Worm (Caenorhabditis elegans) whole organism, midembryonic: ENCODE results near the gene F15H10.5.

ENCODE experiments used
- T22C8.4 ChIP-seq: fragments of 200-800 bp; sonication (Bioruptor generic); IDR thresholded peaks from 2 replicates; pipeline ENCODE4 v1.3.6; 2022; ENCODE audit warnings: missing genetic modification characterization, missing compliant biosample characterization
- cog-1 ChIP-seq: sonication (generic microtip); optimal IDR thresholded peaks from 2 replicates; lab custom pipeline; 2016; ENCODE audit warnings: missing genetic modification characterization, missing compliant biosample characterization
- flt-1 ChIP-seq: fragments of 200-800 bp; sonication (Bioruptor generic); IDR thresholded peaks from 2 replicates; pipeline ENCODE4 v1.3.6; 2022; ENCODE audit warnings: missing genetic modification characterization, missing compliant biosample characterization
- klf-2 ChIP-seq: fragments of 200-800 bp; sonication (Bioruptor generic); conservative IDR thresholded peaks from 2 replicates; pipeline ENCODE4 v1.3.6; 2022; ENCODE audit warnings: missing genetic modification reagents, missing genetic modification characterization, missing compliant biosample characterization
- med-1 ChIP-seq: sonication (generic microtip); optimal IDR thresholded peaks from 2 replicates; lab custom pipeline; 2017; ENCODE audit warnings: missing genetic modification characterization, mild to moderate bottlenecking, missing compliant biosample characterization, antibody characterized with exemption, missing genetic modification reagents; ENCODE audit not compliant: insufficient read depth
- ref-1 ChIP-seq: fragments of 200-800 bp; sonication (Bioruptor generic); conservative IDR thresholded peaks from 2 replicates; pipeline ENCODE4 v1.3.6; 2022; ENCODE audit warnings: missing genetic modification reagents, missing genetic modification characterization, missing compliant biosample characterization
- tab-1 ChIP-seq: fragments of 200-800 bp; sonication (Bioruptor generic); IDR thresholded peaks from 2 replicates; pipeline ENCODE4 v1.3.6; 2022; ENCODE audit warnings: missing genetic modification characterization, missing compliant biosample characterization
- ztf-23 ChIP-seq: fragments of 200-800 bp; sonication (Bioruptor generic); IDR thresholded peaks from 2 replicates; pipeline ENCODE4 v1.3.6; 2022; ENCODE audit warnings: missing genetic modification reagents, missing genetic modification characterization, missing compliant biosample characterization
- ztf-29 ChIP-seq: fragments of 200-800 bp; sonication (Bioruptor generic); IDR thresholded peaks from 2 replicates; pipeline ENCODE4 v1.3.6; 2022; ENCODE audit warnings: missing genetic modification reagents, missing genetic modification characterization, missing compliant biosample characterization

Gene F15H10.5

DNA sequence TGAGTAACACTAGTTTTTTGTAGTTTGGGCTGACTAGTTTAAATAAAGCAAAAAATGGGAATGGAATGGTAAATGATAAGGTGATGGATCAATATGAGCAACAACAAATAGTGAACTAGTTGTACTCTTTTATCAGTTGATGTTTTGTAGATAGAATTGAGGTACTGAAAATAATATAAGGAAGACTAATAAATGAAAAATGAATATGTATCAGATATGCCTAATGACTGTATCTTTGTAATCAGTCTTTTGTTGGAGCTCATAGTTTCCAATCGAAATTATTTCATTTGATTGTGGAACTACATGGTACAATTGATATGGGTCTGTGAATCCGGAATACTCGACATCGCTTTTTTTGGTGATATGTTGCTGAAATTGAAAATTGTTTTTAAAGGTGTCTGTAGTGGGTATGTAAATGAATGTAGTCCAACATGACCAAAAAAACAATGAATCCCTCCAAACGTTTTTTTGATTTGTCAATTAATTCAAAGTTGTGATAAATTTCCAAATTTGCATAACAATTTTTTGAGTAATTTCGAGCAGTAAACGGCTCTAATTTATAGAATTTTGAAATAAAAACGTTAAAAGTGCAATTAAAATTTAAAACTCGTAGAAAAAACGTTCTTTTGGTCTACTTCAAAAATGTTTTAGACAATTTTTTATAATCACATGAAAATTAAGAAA lies 8.7 kb downstream of the F15H10.5 start, which contains the start of gene F15H10.12:
F15H10.12 (minus strand) TSS at position 51 of the 684 bp plus-strand sequence.
- no peak for TF ChIP-seq ztf-23 (GFP tag; lab: Robert Waterston, UW)
- TF ChIP-seq flt-1 (GFP tag; lab: Robert Waterston, UW), result no peak
- no peak for TF ChIP-seq cog-1 (tag; lab: Kevin White, UChicago)
- no peak for TF ChIP-seq ztf-29 (GFP tag; lab: Robert Waterston, UW)
- TF ChIP-seq klf-2, result no peak
- TF ChIP-seq ref-1, result no peak
- no peak for TF ChIP-seq tab-1 (GFP tag; lab: Robert Waterston, UW)
- TF ChIP-seq med-1, result no peak
- TF ChIP-seq T22C8.4 (GFP tag; lab: Robert Waterston, UW), result no peak

DNA sequence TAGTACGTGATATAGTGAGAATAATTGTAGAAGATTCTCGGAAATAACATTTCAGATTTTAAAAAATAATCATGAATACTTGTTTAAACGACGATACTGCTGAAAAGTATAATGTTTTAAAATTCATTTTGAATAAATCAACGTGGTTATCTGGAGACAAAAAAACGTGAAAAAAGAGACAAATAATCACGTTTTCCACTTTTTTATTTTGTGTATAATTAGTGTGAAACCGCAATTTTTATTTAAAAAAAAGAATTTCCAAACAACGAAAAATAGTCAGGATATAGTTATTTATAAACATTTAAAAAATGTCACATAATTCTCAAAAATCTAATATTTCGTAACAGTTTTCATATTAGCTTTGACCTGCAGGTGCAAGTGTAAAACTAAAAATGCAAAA lies 12.5 kb downstream of the F15H10.5 start, which contains the start of gene F15H10.7:
F15H10.7 (minus strand) TSS at position 101 of the 400 bp plus-strand sequence.
- TF ChIP-seq flt-1 (GFP tag; lab: Robert Waterston, UW), result no peak

DNA sequence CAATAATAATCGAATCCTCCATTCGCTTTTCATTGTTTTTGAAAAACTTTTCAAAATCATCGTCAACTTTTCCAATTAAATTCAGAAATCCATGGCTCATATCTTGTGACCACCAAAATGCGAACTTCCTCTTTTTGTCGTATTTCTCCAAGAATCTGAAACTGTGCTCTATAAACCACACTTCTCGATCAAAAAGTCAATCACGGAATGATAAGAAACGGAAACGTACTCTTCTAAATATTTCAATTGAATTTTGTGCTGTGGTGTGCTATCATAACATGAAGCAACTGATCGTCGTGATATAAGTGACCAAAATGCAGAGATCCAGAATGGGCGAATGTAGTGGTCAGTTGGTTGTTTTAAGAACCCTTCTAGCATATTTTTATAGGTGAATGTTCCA lies 14.2 kb downstream of the F15H10.5 start:
- TF ChIP-seq ztf-23 (GFP tag; lab: Robert Waterston, UW), result no peak
- no peak for TF ChIP-seq flt-1 (GFP tag; lab: Robert Waterston, UW)
- no peak for TF ChIP-seq klf-2
- TF ChIP-seq T22C8.4 (GFP tag; lab: Robert Waterston, UW), result no peak
- TF ChIP-seq tab-1 (GFP tag; lab: Robert Waterston, UW), result no peak
- no peak for TF ChIP-seq ztf-29 (GFP tag; lab: Robert Waterston, UW)
- no peak for TF ChIP-seq ref-1
- TF ChIP-seq med-1, result no peak
- TF ChIP-seq cog-1 (tag; lab: Kevin White, UChicago), result no peak

DNA sequence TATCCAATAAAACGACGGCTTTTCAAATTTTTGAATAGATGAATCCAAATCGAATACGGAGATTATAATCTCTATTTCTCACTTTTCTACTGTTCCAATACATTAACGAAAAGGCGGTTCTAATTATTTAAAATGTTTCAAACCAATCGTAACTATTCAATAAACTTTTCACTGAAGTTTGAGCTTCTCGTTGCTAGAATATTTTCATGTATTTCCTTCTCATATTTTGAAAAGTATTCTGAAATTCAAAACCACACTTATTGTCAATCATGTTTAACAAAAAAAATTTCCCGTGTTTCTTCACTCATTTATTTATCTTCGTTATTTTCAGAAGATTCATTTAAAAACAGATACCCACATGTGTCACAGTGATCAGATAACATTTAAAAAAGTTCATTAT lies 16.1 kb downstream of the F15H10.5 start, which contains the start of gene F15H10.8:
F15H10.8 (minus strand) TSS at position 101 of the 400 bp plus-strand sequence.
- TF ChIP-seq cog-1 (tag; lab: Kevin White, UChicago) (no peak), flt-1 (GFP tag; lab: Robert Waterston, UW) (no peak), klf-2 (no peak), ref-1 (no peak), T22C8.4 (GFP tag; lab: Robert Waterston, UW) (no peak), ztf-29 (GFP tag; lab: Robert Waterston, UW) (no peak), ztf-23 (GFP tag; lab: Robert Waterston, UW) (no peak), med-1 (no peak), tab-1 (GFP tag; lab: Robert Waterston, UW) (no peak)

DNA sequence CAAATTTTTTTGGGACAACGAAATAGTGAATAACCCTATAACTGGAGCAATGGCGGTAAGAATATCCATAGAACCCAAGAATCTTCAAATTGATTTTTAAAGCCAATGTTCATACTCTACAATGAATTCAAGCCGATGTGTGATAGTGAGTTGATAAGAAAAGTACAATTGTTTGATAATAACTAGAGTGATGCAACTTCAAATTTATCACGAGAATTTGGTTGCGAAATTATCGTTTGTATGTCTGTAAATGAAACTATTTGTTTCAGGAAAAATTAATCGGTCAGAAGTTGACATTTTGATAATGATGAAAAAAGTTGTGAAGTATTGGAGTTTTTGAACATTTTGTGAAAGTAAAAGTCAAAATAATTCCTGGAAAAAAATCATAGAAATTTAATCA lies 19.6 kb downstream of the F15H10.5 start:
- TF ChIP-seq flt-1 (GFP tag; lab: Robert Waterston, UW) (no peak), ztf-23 (GFP tag; lab: Robert Waterston, UW) (no peak), ref-1 (no peak), ztf-29 (GFP tag; lab: Robert Waterston, UW) (no peak), med-1 (no peak), T22C8.4 (GFP tag; lab: Robert Waterston, UW) (no peak), tab-1 (GFP tag; lab: Robert Waterston, UW) (no peak), klf-2 (no peak)

DNA sequence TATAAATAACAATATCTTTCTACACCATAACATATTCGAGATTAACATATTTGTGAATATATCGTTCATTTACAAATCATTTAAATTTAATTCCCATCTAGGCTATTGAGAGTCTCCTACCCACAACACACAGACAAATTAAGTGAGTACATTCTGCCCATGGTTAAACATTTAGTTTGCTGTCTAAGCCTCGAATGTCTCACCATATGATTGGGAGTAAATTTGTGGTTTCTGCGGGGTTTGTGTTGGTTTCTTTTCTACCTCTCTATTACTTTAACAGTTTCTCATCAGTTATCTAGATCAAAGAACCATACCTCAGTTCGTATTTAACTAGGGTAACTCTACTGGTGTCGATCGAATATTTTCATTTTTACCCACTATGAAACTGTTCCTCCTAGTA lies 20.4 kb downstream of the F15H10.5 start, which contains the start of gene ugt-2:
ugt-2 (plus strand) TSS at position 371 of the 400 bp plus-strand sequence.
- TF ChIP-seq tab-1 (GFP tag; lab: Robert Waterston, UW), result no peak
- TF ChIP-seq klf-2, result no peak
- no peak for TF ChIP-seq T22C8.4 (GFP tag; lab: Robert Waterston, UW)
- no peak for TF ChIP-seq ztf-23 (GFP tag; lab: Robert Waterston, UW)
- no peak for TF ChIP-seq cog-1 (tag; lab: Kevin White, UChicago)
- TF ChIP-seq flt-1 (GFP tag; lab: Robert Waterston, UW), result no peak
- no peak for TF ChIP-seq ztf-29 (GFP tag; lab: Robert Waterston, UW)
- TF ChIP-seq med-1, result no peak
- no peak for TF ChIP-seq ref-1

DNA sequence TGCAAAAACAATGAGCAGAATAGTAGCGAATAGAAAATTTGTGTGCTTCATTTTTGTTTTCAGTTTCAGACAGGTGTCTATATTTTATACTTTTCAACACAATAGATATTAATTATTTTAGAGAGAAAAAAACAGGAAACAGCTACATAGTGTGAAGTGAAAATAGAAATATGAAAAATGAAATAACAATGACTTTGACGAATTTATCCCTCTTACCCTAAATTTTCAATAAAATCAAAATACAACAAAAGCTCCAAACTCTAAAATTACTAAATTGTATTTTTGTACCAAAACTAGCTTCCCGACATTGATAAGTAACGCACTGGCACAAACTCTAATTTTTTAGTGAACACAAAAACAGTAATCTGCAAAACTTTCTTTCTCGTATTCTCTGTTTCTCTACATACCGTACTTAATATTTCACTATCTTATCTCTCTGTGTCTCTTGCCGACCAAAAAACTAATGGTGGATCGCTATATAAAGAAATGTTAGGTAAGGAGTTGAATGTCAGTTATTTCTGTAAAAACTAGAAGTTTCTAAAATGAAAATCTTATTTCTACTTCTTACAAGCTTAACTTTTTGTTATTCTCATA lies 23.6 kb downstream of the F15H10.5 start, which contains the start of the genes col-151 and ugt-1:
col-151 (minus strand) TSS at position 51 of the 594 bp plus-strand sequence.
ugt-1 (plus strand) TSS at position 491 of the 594 bp plus-strand sequence.
- TF ChIP-seq cog-1 (tag; lab: Kevin White, UChicago), result no peak

DNA sequence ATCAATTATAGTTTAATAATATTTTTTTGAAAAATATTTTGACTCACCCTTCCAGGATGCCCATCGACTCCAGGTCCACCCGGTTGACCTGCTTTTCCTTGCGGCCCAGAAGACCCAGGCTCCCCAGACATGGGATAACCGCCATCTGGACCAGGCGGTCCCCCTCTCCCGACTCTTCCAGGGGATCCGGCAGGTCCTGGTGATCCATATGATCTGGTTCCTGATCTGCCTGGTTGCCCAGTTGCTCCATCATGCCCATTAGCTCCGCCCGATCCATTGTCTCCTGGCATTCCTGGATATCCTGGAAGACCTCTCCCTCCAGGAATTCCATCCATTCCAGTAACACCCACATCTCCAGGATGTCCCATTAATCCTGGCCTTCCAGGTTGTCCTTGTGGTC lies 25.2 kb downstream of the F15H10.5 start:
- TF ChIP-seq ztf-29 (GFP tag; lab: Robert Waterston, UW), result no peak
- no peak for TF ChIP-seq tab-1 (GFP tag; lab: Robert Waterston, UW)
- no peak for TF ChIP-seq ref-1
- no peak for TF ChIP-seq klf-2
- TF ChIP-seq flt-1 (GFP tag; lab: Robert Waterston, UW), result no peak

DNA sequence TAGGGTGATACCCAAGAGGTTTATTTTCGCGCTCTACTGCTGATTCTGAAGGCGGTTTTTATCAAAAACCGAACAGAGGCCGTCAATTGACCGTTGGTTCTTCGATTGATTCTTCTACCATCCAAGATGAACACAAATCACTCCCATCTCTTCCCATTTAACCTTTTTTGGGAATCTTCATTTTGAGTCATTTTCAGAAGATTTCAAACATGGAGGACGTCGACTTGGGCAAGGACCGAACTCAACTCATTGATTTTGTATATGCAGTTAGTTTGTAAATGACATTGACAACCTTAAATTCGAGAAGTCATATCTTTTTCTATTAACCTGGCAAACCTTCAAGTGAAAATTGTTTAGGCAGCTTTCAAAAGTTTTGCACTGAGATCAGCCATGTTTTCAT lies 30.5 kb downstream of the F15H10.5 start, which contains the start of gene AC3.5:
AC3.5 (plus strand) TSS at position 210 of the 400 bp plus-strand sequence.
- TF ChIP-seq flt-1 (GFP tag; lab: Robert Waterston, UW) (no peak), ztf-23 (GFP tag; lab: Robert Waterston, UW) (no peak), klf-2 (no peak), T22C8.4 (GFP tag; lab: Robert Waterston, UW) (no peak), med-1 (no peak), tab-1 (GFP tag; lab: Robert Waterston, UW) (no peak), cog-1 (tag; lab: Kevin White, UChicago) (no peak), ztf-29 (GFP tag; lab: Robert Waterston, UW) (no peak), ref-1 (no peak)

DNA sequence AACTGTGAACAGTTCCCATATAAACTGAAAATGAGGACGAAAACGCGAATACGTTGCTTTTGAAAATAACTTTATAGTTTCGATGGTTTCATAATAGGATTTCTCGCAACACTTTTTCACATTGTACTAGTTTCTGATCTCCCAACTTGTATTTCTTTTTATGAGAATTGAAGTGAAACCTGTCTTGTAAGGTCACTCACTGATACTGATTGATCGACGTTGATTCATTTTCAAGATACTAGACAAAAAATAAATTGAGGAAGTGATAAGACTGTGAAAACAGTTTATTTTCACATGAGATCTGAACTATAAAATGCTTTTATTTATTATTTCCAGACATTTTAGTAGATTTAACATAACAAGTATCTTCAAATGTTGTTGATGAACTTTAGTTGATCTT lies 31.4 kb downstream of the F15H10.5 start:
- TF ChIP-seq ztf-29 (GFP tag; lab: Robert Waterston, UW) (no peak), ref-1 (no peak), T22C8.4 (GFP tag; lab: Robert Waterston, UW) (no peak), med-1 (no peak), tab-1 (GFP tag; lab: Robert Waterston, UW) (no peak), ztf-23 (GFP tag; lab: Robert Waterston, UW) (no peak), flt-1 (GFP tag; lab: Robert Waterston, UW) (no peak), klf-2 (no peak), cog-1 (tag; lab: Kevin White, UChicago) (no peak)
